Fruit fly (Drosophila melanogaster): ENCODE measurements around the gene CG6763.

CG6763 gene

DNA sequence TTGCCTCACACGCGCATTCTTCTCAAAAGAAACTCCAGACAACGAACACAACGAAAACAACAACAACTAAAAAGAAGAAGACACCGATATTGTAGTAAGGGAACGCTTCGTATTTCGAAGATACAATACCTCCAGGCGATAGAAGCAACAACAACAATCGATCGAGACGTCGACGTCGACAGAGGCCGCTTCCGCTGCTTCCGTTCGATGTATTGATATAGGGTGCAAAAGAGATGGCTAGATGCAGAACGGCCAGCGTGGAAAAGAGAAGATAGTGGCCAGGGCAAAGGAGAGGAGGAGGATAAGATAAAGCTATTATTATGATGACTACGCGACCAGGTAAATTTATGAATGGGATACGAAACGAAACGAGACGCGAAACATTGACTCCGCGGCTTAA, 31.4 kb downstream of the CG6763 start:
- no peak for TF ChIP-seq CG7786 (GFP tag; optimal IDR thresholded peaks at IDR 0.05)
- TF ChIP-seq zen (tag; optimal IDR thresholded peaks at IDR 0.05): peak; percentile 49
- TF ChIP-seq oc (tag; optimal IDR thresholded peaks at IDR 0.05): peak; percentile 42
- no peak for TF ChIP-seq CG34224 (GFP tag; IDR thresholded peaks at IDR 0.05; ENCODE audit: partially characterized antibody)
- TF ChIP-seq sim (GFP tag; IDR thresholded peaks at IDR 0.05): no peak
- TF ChIP-seq H15 (GFP tag; IDR thresholded peaks at IDR 0.05): no peak
- TF ChIP-seq CG2199 (GFP tag; IDR thresholded peaks at IDR 0.05): 0 out of 3 replicates have a peak, but pooled peaks have one; percentile 19
- peak; percentile 59 for TF ChIP-seq crol (GFP tag; IDR thresholded peaks at IDR 0.05)
- TF ChIP-seq CG15073 (GFP tag; optimal IDR thresholded peaks at IDR 0.05): no peak
- TF ChIP-seq Adf1 (GFP tag; IDR thresholded peaks at IDR 0.05): peak; percentile 88
- TF ChIP-seq twi (tag; optimal IDR thresholded peaks at IDR 0.05): peak; percentile 5
- TF ChIP-seq CG4360 (GFP tag; IDR thresholded peaks at IDR 0.05): peak; percentile 98
- TF ChIP-seq CG9817 (tag; optimal IDR thresholded peaks at IDR 0.05): no peak
- peak; percentile 62 for TF ChIP-seq CG17385 (GFP tag; optimal IDR thresholded peaks at IDR 0.05)
- no peak for TF ChIP-seq disco-r (GFP tag; optimal IDR thresholded peaks at IDR 0.05)
- TF ChIP-seq CG1832 (GFP tag; optimal IDR thresholded peaks at IDR 0.05): peak; percentile 71
- peak; percentile 82 for TF ChIP-seq aop (GFP tag; IDR thresholded peaks at IDR 0.05)
- peak; percentile 75 for TF ChIP-seq pros (GFP tag; optimal IDR thresholded peaks at IDR 0.05)
- TF ChIP-seq chinmo (GFP tag; IDR thresholded peaks at IDR 0.05; ENCODE audit: partially characterized antibody): peak; percentile 50; the same call in 1 of the 4 replicates
- TF ChIP-seq D (optimal IDR thresholded peaks at IDR 0.05): peak; percentile 89
- no peak for TF ChIP-seq D (GFP tag; optimal IDR thresholded peaks at IDR 0.05)
- peak; percentile 44 for TF ChIP-seq exex (tag; optimal IDR thresholded peaks at IDR 0.05)
- TF ChIP-seq corto (GFP tag; optimal IDR thresholded peaks at IDR 0.05): no peak
- TF ChIP-seq CG10462 (GFP tag; optimal IDR thresholded peaks at IDR 0.05): no peak
- TF ChIP-seq CG7271 (tag; optimal IDR thresholded peaks at IDR 0.05): no peak
- peak; percentile 90 for TF ChIP-seq pfk (GFP tag; optimal IDR thresholded peaks at IDR 0.05)
- peak; percentile 4 for TF ChIP-seq abd-A (tag; optimal IDR thresholded peaks at IDR 0.05)
- TF ChIP-seq CG6765 (GFP tag; optimal IDR thresholded peaks at IDR 0.05): no peak
- no peak for TF ChIP-seq CG7556 (GFP tag; optimal IDR thresholded peaks at IDR 0.05)
- no peak for TF ChIP-seq sc (optimal IDR thresholded peaks at IDR 0.05)
- no peak for TF ChIP-seq sc (GFP tag; optimal IDR thresholded peaks at IDR 0.05)
- no peak for TF ChIP-seq CG11696 (GFP tag; IDR thresholded peaks at IDR 0.05)
- TF ChIP-seq zfh2 (GFP tag; optimal IDR thresholded peaks at IDR 0.05): no peak
- no peak for TF ChIP-seq Hr78 (GFP tag; optimal IDR thresholded peaks at IDR 0.05)
- TF ChIP-seq kni (GFP tag; optimal IDR thresholded peaks at IDR 0.05): peak; percentile 33
- no peak for TF ChIP-seq HLH4C (GFP tag; IDR thresholded peaks at IDR 0.05; ENCODE audit: partially characterized antibody)
- no peak for TF ChIP-seq CG4730 (GFP tag; IDR thresholded peaks at IDR 0.05)
- peak; percentile 48 for TF ChIP-seq cg (GFP tag; optimal IDR thresholded peaks at IDR 0.05)
- no peak for TF ChIP-seq gce (GFP tag; IDR thresholded peaks at IDR 0.05)
- TF ChIP-seq ato (GFP tag; IDR thresholded peaks at IDR 0.05; ENCODE audit: partially characterized antibody): no peak
- TF ChIP-seq Nf-YB (GFP tag; optimal IDR thresholded peaks at IDR 0.05): no peak
- no peak for TF ChIP-seq CG1024 (GFP tag; IDR thresholded peaks at IDR 0.05)
- peak; percentile 86 for TF ChIP-seq CG15479 (GFP tag; optimal IDR thresholded peaks at IDR 0.05)
- peak; percentile 21 for TF ChIP-seq odd (GFP tag; optimal IDR thresholded peaks at IDR 0.05)
- no peak for TF ChIP-seq peb (GFP tag; IDR thresholded peaks at IDR 0.05)
- TF ChIP-seq vfl (GFP tag; optimal IDR thresholded peaks at IDR 0.05): no peak
- TF ChIP-seq mld (GFP tag; IDR thresholded peaks at IDR 0.05; ENCODE audit: partially characterized antibody): no peak
- TF ChIP-seq CG31224 (GFP tag; IDR thresholded peaks at IDR 0.05): no peak
- TF ChIP-seq Deaf1 (tag; optimal IDR thresholded peaks at IDR 0.05): peak; percentile 35
- TF ChIP-seq tll (GFP tag; optimal IDR thresholded peaks at IDR 0.05): peak in 1 of 2 experiments; percentile 90

Data from whole organism, embryonic.